Worm (Caenorhabditis elegans): ENCODE data around the gene R01H2.2.

Gene R01H2.2

DNA sequence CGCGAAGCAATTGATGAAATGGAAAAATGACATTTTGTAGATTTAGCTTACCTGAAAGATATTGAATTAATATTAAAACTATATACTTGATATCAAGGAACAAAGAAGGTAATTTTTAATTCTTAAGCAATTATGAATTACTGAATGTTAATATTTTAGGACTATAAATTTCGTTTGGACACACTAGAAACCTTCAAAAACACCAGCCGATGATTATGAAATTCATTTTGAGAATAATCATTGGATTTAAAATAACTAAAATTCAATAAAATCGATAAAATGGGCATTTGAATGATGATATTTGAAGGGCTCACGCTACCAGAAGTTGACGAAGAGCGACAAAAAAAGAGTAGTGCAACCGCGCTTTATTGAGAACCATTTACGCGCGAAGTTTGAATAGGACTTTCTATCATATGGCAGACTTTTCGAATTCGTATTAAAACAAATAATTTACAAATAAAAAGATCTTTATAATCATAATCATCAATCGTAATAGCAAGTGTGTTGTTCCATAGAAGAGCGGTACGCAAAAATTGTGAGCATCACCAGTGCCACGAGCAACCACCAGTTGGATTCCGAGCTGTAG, 17.6 kb downstream of the R01H2.2 start, which contains the start of gene ZK418.5 (continued):
- TF ChIP-seq hmg-11 (tag; optimal IDR thresholded peaks at IDR 0.05) (no peak), fkh-10 (GFP tag; optimal IDR thresholded peaks at IDR 0.05) (no peak), ztf-11 (tag; optimal IDR thresholded peaks at IDR 0.05) (no peak), nhr-67 (tag; optimal IDR thresholded peaks at IDR 0.05) (no peak), lin-39 (tag; optimal IDR thresholded peaks at IDR 0.05) (peak; percentile 9), pha-4 (tag; optimal IDR thresholded peaks at IDR 0.05) (peak; percentile 63), ceh-82 (tag; optimal IDR thresholded peaks at IDR 0.05) (no peak), elt-2 (tag; optimal IDR thresholded peaks at IDR 0.05) (peak; percentile 20), skn-1 (tag; optimal IDR thresholded peaks at IDR 0.05) (no peak), nhr-43 (tag; optimal IDR thresholded peaks at IDR 0.05; ENCODE audit: poor library complexity, severe bottlenecking) (no peak), fos-1 (tag; optimal IDR thresholded peaks at IDR 0.05) (no peak), tbx-2 (tag; optimal IDR thresholded peaks at IDR 0.05) (no peak), mdl-1 (tag; optimal IDR thresholded peaks at IDR 0.05) (no peak), nhr-237 (tag; optimal IDR thresholded peaks at IDR 0.05) (no peak), unc-62 (GFP tag; optimal IDR thresholded peaks at IDR 0.05) (no peak), nhr-12 (tag; optimal IDR thresholded peaks at IDR 0.05) (no peak), jun-1 (tag; optimal IDR thresholded peaks at IDR 0.05) (no peak), zag-1 (tag; optimal IDR thresholded peaks at IDR 0.05) (no peak), egl-27 (tag; optimal IDR thresholded peaks at IDR 0.05) (no peak), nhr-28 (tag; optimal IDR thresholded peaks at IDR 0.05) (no peak)

DNA sequence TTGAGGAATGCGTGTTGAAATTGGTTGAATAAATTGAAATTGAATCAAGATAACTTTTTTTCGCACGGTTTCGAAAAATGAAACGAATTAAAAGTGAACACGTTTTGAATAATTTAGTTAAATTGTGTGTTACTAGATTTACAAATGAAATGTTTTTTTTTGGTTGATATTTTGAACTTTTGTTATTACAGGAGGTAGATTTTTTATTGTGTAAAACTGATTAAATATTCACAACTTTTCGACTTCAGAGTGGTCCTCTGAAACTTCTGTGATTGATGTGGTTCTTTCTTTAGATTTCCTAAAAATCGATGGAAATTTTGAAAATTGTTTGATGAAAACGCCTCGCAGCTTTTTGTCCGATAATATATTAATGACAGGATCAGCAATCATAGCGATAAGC, 20.0 kb downstream of the R01H2.2 start, which contains the start of gene ZK418.13:
Gene ZK418.13 (minus strand): TSS at position 101 of the 400 bp plus-strand sequence.
- no peak for TF ChIP-seq R02D3.7 (tag; optimal IDR thresholded peaks at IDR 0.05)
- no peak for TF ChIP-seq ceh-16 (tag; optimal IDR thresholded peaks at IDR 0.05)
- no peak for TF ChIP-seq tbx-2 (tag; optimal IDR thresholded peaks at IDR 0.05)
- TF ChIP-seq nfya-1 (tag; optimal IDR thresholded peaks at IDR 0.05; ENCODE audit: insufficient read depth), result no peak
- TF ChIP-seq snpc-4 (tag; optimal IDR thresholded peaks at IDR 0.05), result no peak
- no peak for TF ChIP-seq ama-1 (optimal IDR thresholded peaks at IDR 0.05)
- no peak for TF ChIP-seq ceh-82 (tag; optimal IDR thresholded peaks at IDR 0.05)
- no peak for TF ChIP-seq unc-62 (GFP tag; optimal IDR thresholded peaks at IDR 0.05)
- no peak for TF ChIP-seq ceh-9 (tag; optimal IDR thresholded peaks at IDR 0.05)
- no peak for TF ChIP-seq ceh-28 (tag; optimal IDR thresholded peaks at IDR 0.05)
- no peak for TF ChIP-seq nhr-23 (tag; optimal IDR thresholded peaks at IDR 0.05)
- TF ChIP-seq pha-4 (tag; optimal IDR thresholded peaks at IDR 0.05), result no peak
- TF ChIP-seq nhr-12 (tag; optimal IDR thresholded peaks at IDR 0.05), result no peak

ce11 chrIII:7078737-7079136, 22.4 kb downstream of the R01H2.2 start, which contains the start of gene ZK418.6:
TSS of gene ZK418.6 (minus strand) at chrIII:7078837.
- TF ChIP-seq tbx-2 (tag; optimal IDR thresholded peaks at IDR 0.05) (no peak), ceh-9 (tag; optimal IDR thresholded peaks at IDR 0.05) (no peak), nfya-1 (tag; optimal IDR thresholded peaks at IDR 0.05; ENCODE audit: insufficient read depth) (no peak), lin-15B (tag; optimal IDR thresholded peaks at IDR 0.05) (no peak), mdl-1 (tag; optimal IDR thresholded peaks at IDR 0.05) (no peak), lin-39 (tag; optimal IDR thresholded peaks at IDR 0.05) (no peak), lsy-12 (tag; optimal IDR thresholded peaks at IDR 0.05) (no peak)

ce11 chrIII:7080689-7081088, 24.3 kb downstream of the R01H2.2 start, which contains the start of gene ZK418.7:
TSS of gene ZK418.7 (minus strand) at chrIII:7080789.
- TF ChIP-seq elt-1 (tag; optimal IDR thresholded peaks at IDR 0.05), result no peak
- TF ChIP-seq elt-2 (tag; optimal IDR thresholded peaks at IDR 0.05), result no peak
- no peak for TF ChIP-seq ama-1 (optimal IDR thresholded peaks at IDR 0.05)
- TF ChIP-seq zag-1 (tag; optimal IDR thresholded peaks at IDR 0.05), result no peak
- TF ChIP-seq ceh-28 (tag; optimal IDR thresholded peaks at IDR 0.05), result no peak
- no peak for TF ChIP-seq R02D3.7 (tag; optimal IDR thresholded peaks at IDR 0.05)
- TF ChIP-seq nhr-12 (tag; optimal IDR thresholded peaks at IDR 0.05), result no peak
- TF ChIP-seq unc-39 (tag; optimal IDR thresholded peaks at IDR 0.05), result no peak
- TF ChIP-seq ceh-9 (tag; optimal IDR thresholded peaks at IDR 0.05), result no peak
- TF ChIP-seq pha-4 (tag; optimal IDR thresholded peaks at IDR 0.05), result no peak
- TF ChIP-seq nhr-23 (tag; optimal IDR thresholded peaks at IDR 0.05), result no peak
- no peak for TF ChIP-seq egl-5 (tag; optimal IDR thresholded peaks at IDR 0.05)
- TF ChIP-seq nhr-76 (tag; optimal IDR thresholded peaks at IDR 0.05), result no peak
- no peak for TF ChIP-seq unc-62 (GFP tag; optimal IDR thresholded peaks at IDR 0.05)

ce11 chrIII:7081488-7081887, 25.1 kb downstream of the R01H2.2 start:
- TF ChIP-seq ZK546.5 (tag; optimal IDR thresholded peaks at IDR 0.05), result no peak
- no peak for TF ChIP-seq elt-1 (tag; optimal IDR thresholded peaks at IDR 0.05)
- no peak for TF ChIP-seq mdl-1 (tag; optimal IDR thresholded peaks at IDR 0.05)
- no peak for TF ChIP-seq ztf-11 (tag; optimal IDR thresholded peaks at IDR 0.05)
- no peak for TF ChIP-seq unc-39 (tag; optimal IDR thresholded peaks at IDR 0.05)
- TF ChIP-seq lsy-12 (tag; optimal IDR thresholded peaks at IDR 0.05), result no peak
- TF ChIP-seq hmg-11 (tag; optimal IDR thresholded peaks at IDR 0.05), result no peak
- no peak for TF ChIP-seq mml-1 (tag; optimal IDR thresholded peaks at IDR 0.05)
- TF ChIP-seq unc-62 (GFP tag; optimal IDR thresholded peaks at IDR 0.05), result no peak
- TF ChIP-seq lin-15B (tag; optimal IDR thresholded peaks at IDR 0.05), result no peak
- TF ChIP-seq snpc-4 (tag; optimal IDR thresholded peaks at IDR 0.05), result no peak
- no peak for TF ChIP-seq nhr-11 (tag; optimal IDR thresholded peaks at IDR 0.05)
- TF ChIP-seq elt-2 (tag; optimal IDR thresholded peaks at IDR 0.05), result peak; percentile 69
- no peak for TF ChIP-seq ceh-28 (tag; optimal IDR thresholded peaks at IDR 0.05)
- no peak for TF ChIP-seq nhr-12 (tag; optimal IDR thresholded peaks at IDR 0.05)
- TF ChIP-seq pha-4 (tag; optimal IDR thresholded peaks at IDR 0.05), result peak; percentile 72
- TF ChIP-seq nfya-1 (tag; optimal IDR thresholded peaks at IDR 0.05; ENCODE audit: insufficient read depth), result no peak
- no peak for TF ChIP-seq lin-39 (tag; optimal IDR thresholded peaks at IDR 0.05)
- no peak for TF ChIP-seq fkh-2 (tag; optimal IDR thresholded peaks at IDR 0.05)
- TF ChIP-seq pqm-1 (tag; optimal IDR thresholded peaks at IDR 0.05), result peak; percentile 60
- TF ChIP-seq jun-1 (tag; optimal IDR thresholded peaks at IDR 0.05), result peak; percentile 19
